Fruit fly (Drosophila melanogaster) whole organism: ENCODE measurements around the gene CG15465.

ENCODE experiments used
- CG8478 ChIP-seq: fragments of >200 bp; optimal IDR thresholded peaks from 2 replicates; lab custom pipeline; 2018; ENCODE audit warnings: inconsistent platforms
- Dll ChIP-seq: fragments of >200 bp; optimal IDR thresholded peaks from 2 replicates; lab custom pipeline; 2017
- EcR ChIP-seq, 2 experiments: fragments of >200 bp; optimal IDR thresholded peaks; 2 replicates each; lab custom pipeline; 2017; ENCODE audit warnings: missing biosample characterization in 2 of 2, missing genetic modification characterization in 2 of 2, missing genetic modification reagents in 2 of 2
- pan ChIP-seq: fragments of >200 bp; optimal IDR thresholded peaks from 2 replicates; lab custom pipeline; 2017
- psq ChIP-seq: fragments of >200 bp; optimal IDR thresholded peaks from 2 replicates; lab custom pipeline; 2017
- usp ChIP-seq: fragments of >200 bp; optimal IDR thresholded peaks from 2 replicates; lab custom pipeline; 2017; ENCODE audit warnings: missing biosample characterization, missing genetic modification characterization, mixed read lengths

dm6 chrX:5066627-5067026, 18.9 kb upstream of the CG15465 start:
- TF ChIP-seq psq (lab: Kevin White, UChicago) (no peak), pan (lab: Kevin White, UChicago) (no peak), CG8478 (lab: Kevin White, UChicago) (no peak), Dll (no peak), usp (GFP tag; lab: Kevin White, UChicago) (no peak), EcR (GFP tag; optimal IDR thresholded peaks at IDR 0.05; lab: Kevin White, UChicago) (no peak)
